Fruit fly (Drosophila melanogaster): ENCODE results near the gene Mob2.

Mob2 gene

dm6 chr3L:11534391-11535246 is 27.4 kb downstream of the Mob2 start:
- TF ChIP-seq Sin3A (optimal IDR thresholded peaks at IDR 0.05) (no peak), h (optimal IDR thresholded peaks at IDR 0.05) (no peak), insv (optimal IDR thresholded peaks at IDR 0.05) (no peak), psq (optimal IDR thresholded peaks at IDR 0.05) (no peak), Myc (optimal IDR thresholded peaks at IDR 0.05) (no peak), ttk (optimal IDR thresholded peaks at IDR 0.05) (no peak)

- no peak for TF ChIP-seq h (optimal IDR thresholded peaks at IDR 0.05)
- TF ChIP-seq ttk (optimal IDR thresholded peaks at IDR 0.05) = no peak
- TF ChIP-seq insv (optimal IDR thresholded peaks at IDR 0.05) = no peak
- TF ChIP-seq Sin3A (optimal IDR thresholded peaks at IDR 0.05) = no peak
- no peak for TF ChIP-seq Myc (optimal IDR thresholded peaks at IDR 0.05)
- no peak for TF ChIP-seq psq (optimal IDR thresholded peaks at IDR 0.05)
Observed at dm6 chr3L:11533704-11534319, 28.2 kb downstream of the Mob2 start.

dm6 chr3L:11531994-11532732 is 29.9 kb downstream of the Mob2 start:
- TF ChIP-seq Sin3A (optimal IDR thresholded peaks at IDR 0.05) (no peak), insv (optimal IDR thresholded peaks at IDR 0.05) (no peak), psq (optimal IDR thresholded peaks at IDR 0.05) (no peak), h (optimal IDR thresholded peaks at IDR 0.05) (no peak), ttk (optimal IDR thresholded peaks at IDR 0.05) (no peak), Myc (optimal IDR thresholded peaks at IDR 0.05) (no peak)

- no peak for TF ChIP-seq psq (optimal IDR thresholded peaks at IDR 0.05)
- no peak for TF ChIP-seq Sin3A (optimal IDR thresholded peaks at IDR 0.05)
- no peak for TF ChIP-seq h (optimal IDR thresholded peaks at IDR 0.05)
Observed at dm6 chr3L:11531300-11531699, 30.7 kb downstream of the Mob2 start.

dm6 chr3L:11530370-11530769 is 31.7 kb downstream of the Mob2 start:
- TF ChIP-seq ttk (optimal IDR thresholded peaks at IDR 0.05) = no peak
- no peak for TF ChIP-seq h (optimal IDR thresholded peaks at IDR 0.05)
- TF ChIP-seq psq (optimal IDR thresholded peaks at IDR 0.05) = no peak
- TF ChIP-seq Sin3A (optimal IDR thresholded peaks at IDR 0.05) = no peak
- no peak for TF ChIP-seq Myc (optimal IDR thresholded peaks at IDR 0.05)
- no peak for TF ChIP-seq insv (optimal IDR thresholded peaks at IDR 0.05)

- TF ChIP-seq h (optimal IDR thresholded peaks at IDR 0.05) = no peak
- no peak for TF ChIP-seq insv (optimal IDR thresholded peaks at IDR 0.05)
- TF ChIP-seq psq (optimal IDR thresholded peaks at IDR 0.05) = no peak
- no peak for TF ChIP-seq Sin3A (optimal IDR thresholded peaks at IDR 0.05)
- no peak for TF ChIP-seq Myc (optimal IDR thresholded peaks at IDR 0.05)
- no peak for TF ChIP-seq ttk (optimal IDR thresholded peaks at IDR 0.05)
Observed at dm6 chr3L:11529707-11530106, 32.3 kb downstream of the Mob2 start.

dm6 chr3L:11528397-11528923 is 33.6 kb downstream of the Mob2 start:
- TF ChIP-seq psq (optimal IDR thresholded peaks at IDR 0.05) (no peak), insv (optimal IDR thresholded peaks at IDR 0.05) (no peak), Myc (optimal IDR thresholded peaks at IDR 0.05) (no peak), h (optimal IDR thresholded peaks at IDR 0.05) (no peak), ttk (optimal IDR thresholded peaks at IDR 0.05) (no peak)

- TF ChIP-seq Myc (optimal IDR thresholded peaks at IDR 0.05) (no peak), ttk (optimal IDR thresholded peaks at IDR 0.05) (no peak), psq (optimal IDR thresholded peaks at IDR 0.05) (no peak), h (optimal IDR thresholded peaks at IDR 0.05) (no peak), insv (optimal IDR thresholded peaks at IDR 0.05) (no peak), Sin3A (optimal IDR thresholded peaks at IDR 0.05) (no peak)
Observed at dm6 chr3L:11526644-11527184, 35.3 kb downstream of the Mob2 start.

dm6 chr3L:11525765-11526164 is 36.3 kb downstream of the Mob2 start:
- TF ChIP-seq psq (optimal IDR thresholded peaks at IDR 0.05) (no peak), insv (optimal IDR thresholded peaks at IDR 0.05) (no peak), ttk (optimal IDR thresholded peaks at IDR 0.05) (no peak), h (optimal IDR thresholded peaks at IDR 0.05) (no peak), Sin3A (optimal IDR thresholded peaks at IDR 0.05) (no peak), Myc (optimal IDR thresholded peaks at IDR 0.05) (no peak)

- TF ChIP-seq Sin3A (optimal IDR thresholded peaks at IDR 0.05) (no peak), ttk (optimal IDR thresholded peaks at IDR 0.05) (no peak), Myc (optimal IDR thresholded peaks at IDR 0.05) (no peak), psq (optimal IDR thresholded peaks at IDR 0.05) (no peak), h (optimal IDR thresholded peaks at IDR 0.05) (no peak)
Observed at dm6 chr3L:11523286-11523685, 38.7 kb downstream of the Mob2 start.

- TF ChIP-seq ttk (optimal IDR thresholded peaks at IDR 0.05) = no peak
- no peak for TF ChIP-seq h (optimal IDR thresholded peaks at IDR 0.05)
- TF ChIP-seq Myc (optimal IDR thresholded peaks at IDR 0.05) = no peak
- no peak for TF ChIP-seq psq (optimal IDR thresholded peaks at IDR 0.05)
- TF ChIP-seq insv (optimal IDR thresholded peaks at IDR 0.05) = no peak
- TF ChIP-seq Sin3A (optimal IDR thresholded peaks at IDR 0.05) = no peak
Observed at dm6 chr3L:11522613-11523012, 39.4 kb downstream of the Mob2 start, which contains the start of the genes CG11714 and Fuca. TSS of gene CG11714 (minus strand) at chr3L:11522713. TSS of gene Fuca (minus strand) at chr3L:11522713.

All from Kc167 (cell line).